Worm (Caenorhabditis elegans): ENCODE measurements around the gene Y66D12A.19.

- no peak for TF ChIP-seq nhr-11 (tag; optimal IDR thresholded peaks at IDR 0.05)
- TF ChIP-seq elt-3 (tag; optimal IDR thresholded peaks at IDR 0.05) = no peak
- TF ChIP-seq nfya-1 (tag; optimal IDR thresholded peaks at IDR 0.05; ENCODE audit: insufficient read depth) = peak; percentile 54
- TF ChIP-seq hmg-11 (tag; optimal IDR thresholded peaks at IDR 0.05) = no peak
- TF ChIP-seq fkh-10 (GFP tag; optimal IDR thresholded peaks at IDR 0.05) = no peak
- no peak for TF ChIP-seq egl-27 (tag; optimal IDR thresholded peaks at IDR 0.05)
- no peak for TF ChIP-seq ama-1 (optimal IDR thresholded peaks at IDR 0.05)
- no peak for TF ChIP-seq elt-2 (tag; optimal IDR thresholded peaks at IDR 0.05)
- TF ChIP-seq fos-1 (tag; optimal IDR thresholded peaks at IDR 0.05) = no peak
- no peak for TF ChIP-seq nhr-25 (tag; optimal IDR thresholded peaks at IDR 0.05)
- no peak for TF ChIP-seq nhr-76 (tag; optimal IDR thresholded peaks at IDR 0.05)
Observed at ce11 chrIII:11505213-11505612, 3.7 kb upstream of the Y66D12A.19 start, which contains the start of the genes Y66D12A.21 and spe-6.

Measured in whole organism, L3 larva.